Fruit fly (Drosophila melanogaster): ENCODE results near the gene Mst36Fa.

Mst36Fa gene

dm6 chr2L:18693877-18694723 lies 17.3 kb upstream of the Mst36Fa start (continued):
- peak; percentile 40 for TF ChIP-seq scrt (GFP tag; optimal IDR thresholded peaks at IDR 0.05)
- no peak for TF ChIP-seq Oaz (GFP tag; IDR thresholded peaks at IDR 0.05)
- TF ChIP-seq pfk (GFP tag; optimal IDR thresholded peaks at IDR 0.05): no peak
- TF ChIP-seq bab2 (GFP tag; optimal IDR thresholded peaks at IDR 0.05): peak; percentile 51
- TF ChIP-seq PHDP (tag; optimal IDR thresholded peaks at IDR 0.05): peak; percentile 50
- peak; percentile 63 for TF ChIP-seq Hmr (GFP tag; optimal IDR thresholded peaks at IDR 0.05)
- no peak for TF ChIP-seq CG6791 (GFP tag; IDR thresholded peaks at IDR 0.05; ENCODE audit: partially characterized antibody)
- TF ChIP-seq tap (tag; optimal IDR thresholded peaks at IDR 0.05): no peak
- peak; percentile 2 for TF ChIP-seq CG6854 (GFP tag; optimal IDR thresholded peaks at IDR 0.05)
- TF ChIP-seq CG12104 (GFP tag; optimal IDR thresholded peaks at IDR 0.05): no peak
- TF ChIP-seq Camta (GFP tag; optimal IDR thresholded peaks at IDR 0.05): peak; percentile 56
- TF ChIP-seq kah (GFP tag; optimal IDR thresholded peaks at IDR 0.05): no peak
- peak; percentile 36 for TF ChIP-seq Dek (tag; optimal IDR thresholded peaks at IDR 0.05)
- TF ChIP-seq ewg (GFP tag; optimal IDR thresholded peaks at IDR 0.05): peak; percentile 6
- peak; percentile 66 to 74 for TF ChIP-seq dpn (GFP tag; optimal IDR thresholded peaks at IDR 0.05)
- TF ChIP-seq CG4360 (GFP tag; IDR thresholded peaks at IDR 0.05): peak; percentile 59
- peak; percentile 21 for TF ChIP-seq CG2875 (GFP tag; optimal IDR thresholded peaks at IDR 0.05)
- TF ChIP-seq fu2 (GFP tag; optimal IDR thresholded peaks at IDR 0.05): peak; percentile 55
- peak; percentile 58 for TF ChIP-seq CG9437 (GFP tag; optimal IDR thresholded peaks at IDR 0.05)
- TF ChIP-seq CG1647 (GFP tag; optimal IDR thresholded peaks at IDR 0.05): peak; percentile 58
- no peak for TF ChIP-seq trh (GFP tag; optimal IDR thresholded peaks at IDR 0.05)
- no peak for TF ChIP-seq schlank (tag; optimal IDR thresholded peaks at IDR 0.05)
- TF ChIP-seq HLH54F (GFP tag; optimal IDR thresholded peaks at IDR 0.05): peak; percentile 53
- TF ChIP-seq Abd-B (GFP tag; optimal IDR thresholded peaks at IDR 0.05): no peak
- no peak for TF ChIP-seq dati (GFP tag; IDR thresholded peaks at IDR 0.05)
- TF ChIP-seq dimm (GFP tag; IDR thresholded peaks at IDR 0.05): no peak
- no peak for TF ChIP-seq Hr39 (optimal IDR thresholded peaks at IDR 0.05)
- TF ChIP-seq dan (GFP tag; IDR thresholded peaks at IDR 0.05): no peak
- peak; percentile 19 for TF ChIP-seq pb (GFP tag; optimal IDR thresholded peaks at IDR 0.05)
- no peak for TF ChIP-seq CG8281 (tag; optimal IDR thresholded peaks at IDR 0.05)
- TF ChIP-seq CG8765 (GFP tag; IDR thresholded peaks at IDR 0.05): no peak
- no peak; the same call in 2 of the 3 replicates for TF ChIP-seq CG34224 (GFP tag; IDR thresholded peaks at IDR 0.05; ENCODE audit: partially characterized antibody)
- peak; percentile 37 for TF ChIP-seq CrebB (tag; optimal IDR thresholded peaks at IDR 0.05)
- peak; percentile 58 for TF ChIP-seq Bteb2 (GFP tag; optimal IDR thresholded peaks at IDR 0.05)
- no peak for TF ChIP-seq eve (GFP tag; optimal IDR thresholded peaks at IDR 0.05)
- TF ChIP-seq phol (tag; optimal IDR thresholded peaks at IDR 0.05): peak; percentile 66
- no peak for TF ChIP-seq Poxn (GFP tag; IDR thresholded peaks at IDR 0.05)
- peak; percentile 75 for TF ChIP-seq B-H2 (GFP tag; optimal IDR thresholded peaks at IDR 0.05)
- no peak for TF ChIP-seq zen (tag; optimal IDR thresholded peaks at IDR 0.05)
- TF ChIP-seq mirr (GFP tag; optimal IDR thresholded peaks at IDR 0.05): peak; percentile 74
- TF ChIP-seq Drgx (GFP tag; IDR thresholded peaks at IDR 0.05): peak; percentile 43; the same call in 1 of the 2 replicates
- peak; percentile 71 for TF ChIP-seq CG11247 (GFP tag; IDR thresholded peaks at IDR 0.05)
- peak; percentile 55 for TF ChIP-seq CG13775 (GFP tag; optimal IDR thresholded peaks at IDR 0.05)
- TF ChIP-seq cato (GFP tag; optimal IDR thresholded peaks at IDR 0.05; ENCODE audit: borderline replicate concordance): peak; percentile 2
- 0 out of 2 replicates have a peak, but pooled peaks have one; percentile 16 for TF ChIP-seq gsb (GFP tag; IDR thresholded peaks at IDR 0.05)
- no peak for TF ChIP-seq HmgD (GFP tag; optimal IDR thresholded peaks at IDR 0.05)
- no peak for TF ChIP-seq run (tag; optimal IDR thresholded peaks at IDR 0.05)
- TF ChIP-seq CG8478 (optimal IDR thresholded peaks at IDR 0.05): no peak
- TF ChIP-seq NFAT (GFP tag; IDR thresholded peaks at IDR 0.05): peak; percentile 76
- TF ChIP-seq luna (GFP tag; optimal IDR thresholded peaks at IDR 0.05): peak; percentile 0

Data from whole organism, embryonic.